Fruit fly (Drosophila melanogaster) whole organism, embryonic: Measurements from ENCODE around the gene Sodh2.

Experiments
- CG1792 ChIP-seq: fragments of 200-800 bp; sonication (Bioruptor generic); optimal IDR thresholded peaks from 2 replicates; lab custom pipeline; 2016; ENCODE audit warnings: missing biosample characterization, missing genetic modification characterization
- CG2875 ChIP-seq: fragments of 200-800 bp; sonication (Bioruptor generic); optimal IDR thresholded peaks from 2 replicates; lab custom pipeline; 2017; ENCODE audit warnings: missing biosample characterization, mild to moderate bottlenecking, missing genetic modification characterization, missing genetic modification reagents
- MBD-R2 ChIP-seq: fragments of 200-800 bp; sonication (Bioruptor generic); IDR thresholded peaks from 2 replicates; pipeline ENCODE4 v1.3.6; 2022; ENCODE audit warnings: missing biosample characterization, missing genetic modification characterization
- Sox102F ChIP-seq: fragments of 200-800 bp; sonication (Bioruptor generic); optimal IDR thresholded peaks from 2 replicates; lab custom pipeline; 2018; ENCODE audit warnings: missing biosample characterization, mild to moderate bottlenecking, missing genetic modification characterization, moderate library complexity
- chif ChIP-seq, 2 experiments: fragments of 200-800 bp; sonication (Bioruptor generic); optimal IDR thresholded peaks; 3 replicates each; lab custom pipeline; 2016; ENCODE audit warnings: missing biosample characterization in 2 of 2, missing genetic modification characterization in 2 of 2
- ftz-f1 ChIP-seq: fragments of 200-800 bp; sonication (Bioruptor generic); optimal IDR thresholded peaks from 2 replicates; lab custom pipeline; 2016; ENCODE audit warnings: missing biosample characterization, missing genetic modification characterization
- sens-2 ChIP-seq: fragments of 200-800 bp; sonication (Bioruptor generic); IDR thresholded peaks from 2 replicates; pipeline ENCODE4 v1.3.6; 2022; ENCODE audit warnings: missing biosample characterization, missing genetic modification characterization
- wdn ChIP-seq: fragments of 200-800 bp; sonication (Bioruptor generic); IDR thresholded peaks from 2 replicates; pipeline ENCODE4 v1.3.6; 2022; ENCODE audit warnings: missing biosample characterization, missing genetic modification characterization
- zen2 ChIP-seq: fragments of 200-800 bp; sonication (Bioruptor generic); IDR thresholded peaks from 3 replicates; pipeline ENCODE4 v1.3.6; 2022; ENCODE audit warnings: missing biosample characterization, missing genetic modification characterization; ENCODE audit not compliant: partially characterized antibody
- zfh2 ChIP-seq: fragments of 200-800 bp; sonication (Bioruptor generic); optimal IDR thresholded peaks from 2 replicates; lab custom pipeline; 2016; ENCODE audit warnings: missing biosample characterization, missing genetic modification characterization

DNA sequence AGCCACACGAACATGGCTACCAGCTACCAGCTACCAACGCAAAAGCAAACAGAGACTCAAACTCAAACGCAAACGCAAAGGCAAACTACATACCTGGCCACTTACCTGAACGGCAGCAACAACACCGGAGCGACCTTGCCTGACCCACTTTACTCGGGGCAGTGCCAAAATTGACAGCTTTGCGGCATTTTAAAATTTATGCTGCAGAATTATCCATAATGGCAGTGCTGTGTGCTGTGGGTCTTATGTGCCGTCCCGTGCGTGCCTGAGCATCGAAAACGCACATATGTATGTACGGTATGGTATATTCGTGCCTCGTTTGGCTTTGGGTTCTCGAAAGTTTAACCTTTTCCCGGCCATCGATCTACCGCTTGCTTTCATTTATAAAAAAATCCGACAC is 47.5 kb upstream of the Sodh2 start:
- TF ChIP-seq MBD-R2 (GFP tag; lab: Robert Waterston, UW) (no peak), ftz-f1 (GFP tag; lab: Kevin White, UChicago) (no peak), zen2 (GFP tag; lab: Robert Waterston, UW) (no peak), CG2875 (GFP tag; lab: Kevin White, UChicago) (no peak), zfh2 (GFP tag; lab: Kevin White, UChicago) (no peak), Sox102F (GFP tag; lab: Kevin White, UChicago) (no peak), chif (GFP tag; optimal IDR thresholded peaks at IDR 0.05; lab: Kevin White, UChicago) (no peak), sens-2 (GFP tag; lab: Robert Waterston, UW) (no peak), CG1792 (GFP tag; lab: Kevin White, UChicago) (no peak), wdn (no peak)
